Worm (Caenorhabditis elegans): ENCODE results near the gene C50B8.4.

- TF ChIP-seq unc-55 (GFP tag; optimal IDR thresholded peaks at IDR 0.05) (peak; percentile 45), hlh-6 (tag; optimal IDR thresholded peaks at IDR 0.05) (no peak), ceh-2 (tag; optimal IDR thresholded peaks at IDR 0.05) (no peak), C38D4.7 (GFP tag; optimal IDR thresholded peaks at IDR 0.05) (no peak), fkh-6 (tag; optimal IDR thresholded peaks at IDR 0.05) (no peak), fax-1 (tag; optimal IDR thresholded peaks at IDR 0.05) (no peak), ceh-45 (GFP tag; IDR thresholded peaks at IDR 0.05) (no peak), elt-2 (tag; optimal IDR thresholded peaks at IDR 0.05) (peak; percentile 64), ceh-9 (tag; optimal IDR thresholded peaks at IDR 0.05) (no peak), K09A11.1 (tag; optimal IDR thresholded peaks at IDR 0.05; ENCODE audit: insufficient read depth) (no peak), rnt-1 (tag; optimal IDR thresholded peaks at IDR 0.05) (no peak)
These were observed 6.6 kb upstream of the C50B8.4 start for ce11 chrV:13565197-13565596.

All from whole organism, late embryonic.